Worm (Caenorhabditis elegans): Measurements from ENCODE around the gene tgt-2.

tgt-2 gene

ce11 chrV:19042256-19042655 is 44.1 kb downstream of the tgt-2 start, which contains the start of gene asp-16:
Gene asp-16, minus strand, starts transcription at chrV:19042605.
- TF ChIP-seq nhr-11 (tag; optimal IDR thresholded peaks at IDR 0.05), result no peak
- no peak for TF ChIP-seq unc-39 (tag; optimal IDR thresholded peaks at IDR 0.05)
- TF ChIP-seq nhr-43 (tag; optimal IDR thresholded peaks at IDR 0.05; ENCODE audit: poor library complexity, severe bottlenecking), result no peak
- TF ChIP-seq daf-12 (tag; optimal IDR thresholded peaks at IDR 0.05), result no peak
- TF ChIP-seq ceh-82 (tag; optimal IDR thresholded peaks at IDR 0.05), result no peak
- no peak for TF ChIP-seq sea-2 (GFP tag; optimal IDR thresholded peaks at IDR 0.05)
- TF ChIP-seq nhr-28 (tag; optimal IDR thresholded peaks at IDR 0.05), result no peak

- TF ChIP-seq lin-39 (tag; optimal IDR thresholded peaks at IDR 0.05) (no peak), fkh-2 (tag; optimal IDR thresholded peaks at IDR 0.05) (no peak), nhr-25 (tag; optimal IDR thresholded peaks at IDR 0.05) (no peak), snpc-4 (tag; optimal IDR thresholded peaks at IDR 0.05) (no peak), nhr-11 (tag; optimal IDR thresholded peaks at IDR 0.05) (no peak), hmg-11 (tag; optimal IDR thresholded peaks at IDR 0.05) (no peak), R02D3.7 (tag; optimal IDR thresholded peaks at IDR 0.05) (no peak)
Measured at ce11 chrV:19044753-19045152, 46.6 kb downstream of the tgt-2 start, which contains the start of gene asp-15. Gene asp-15, minus strand, starts transcription at chrV:19044853.

ce11 chrV:19047442-19047841 is 49.3 kb downstream of the tgt-2 start:
- no peak for TF ChIP-seq nhr-237 (tag; optimal IDR thresholded peaks at IDR 0.05)
- no peak for TF ChIP-seq unc-62 (GFP tag; optimal IDR thresholded peaks at IDR 0.05)
- no peak for TF ChIP-seq ztf-4 (tag; optimal IDR thresholded peaks at IDR 0.05)
- no peak for TF ChIP-seq pqm-1 (tag; optimal IDR thresholded peaks at IDR 0.05)
- TF ChIP-seq egl-5 (tag; optimal IDR thresholded peaks at IDR 0.05), result no peak
- no peak for TF ChIP-seq nhr-67 (tag; optimal IDR thresholded peaks at IDR 0.05)

- no peak for TF ChIP-seq daf-12 (tag; optimal IDR thresholded peaks at IDR 0.05)
- TF ChIP-seq egl-5 (tag; optimal IDR thresholded peaks at IDR 0.05), result no peak
- no peak for TF ChIP-seq elt-1 (tag; optimal IDR thresholded peaks at IDR 0.05)
- TF ChIP-seq unc-39 (tag; optimal IDR thresholded peaks at IDR 0.05), result no peak
- no peak for TF ChIP-seq skn-1 (tag; optimal IDR thresholded peaks at IDR 0.05)
- TF ChIP-seq nhr-25 (tag; optimal IDR thresholded peaks at IDR 0.05), result no peak
- TF ChIP-seq nhr-12 (tag; optimal IDR thresholded peaks at IDR 0.05), result no peak
- no peak for TF ChIP-seq mml-1 (tag; optimal IDR thresholded peaks at IDR 0.05)
- no peak for TF ChIP-seq ztf-11 (tag; optimal IDR thresholded peaks at IDR 0.05)
- TF ChIP-seq nhr-67 (tag; optimal IDR thresholded peaks at IDR 0.05), result no peak
- TF ChIP-seq snpc-4 (tag; optimal IDR thresholded peaks at IDR 0.05), result no peak
- peak; percentile 21 for TF ChIP-seq fos-1 (tag; optimal IDR thresholded peaks at IDR 0.05)
- no peak for TF ChIP-seq ztf-4 (tag; optimal IDR thresholded peaks at IDR 0.05)
- no peak for TF ChIP-seq lin-39 (tag; optimal IDR thresholded peaks at IDR 0.05)
- TF ChIP-seq fkh-2 (tag; optimal IDR thresholded peaks at IDR 0.05), result no peak
- TF ChIP-seq nhr-28 (tag; optimal IDR thresholded peaks at IDR 0.05), result no peak
- peak; percentile 26 for TF ChIP-seq nhr-77 (tag; optimal IDR thresholded peaks at IDR 0.05)
- TF ChIP-seq mdl-1 (tag; optimal IDR thresholded peaks at IDR 0.05), result no peak
- no peak for TF ChIP-seq nhr-23 (tag; optimal IDR thresholded peaks at IDR 0.05)
- TF ChIP-seq lin-15B (tag; optimal IDR thresholded peaks at IDR 0.05), result no peak
- no peak for TF ChIP-seq R02D3.7 (tag; optimal IDR thresholded peaks at IDR 0.05)
- no peak for TF ChIP-seq aly-2 (tag; optimal IDR thresholded peaks at IDR 0.05)
- no peak for TF ChIP-seq fkh-10 (GFP tag; optimal IDR thresholded peaks at IDR 0.05)
- TF ChIP-seq pqm-1 (tag; optimal IDR thresholded peaks at IDR 0.05), result peak; percentile 40
- peak; percentile 52 for TF ChIP-seq jun-1 (tag; optimal IDR thresholded peaks at IDR 0.05)
- peak; percentile 29 for TF ChIP-seq pha-4 (tag; optimal IDR thresholded peaks at IDR 0.05)
- no peak for TF ChIP-seq nhr-11 (tag; optimal IDR thresholded peaks at IDR 0.05)
- TF ChIP-seq elt-3 (tag; optimal IDR thresholded peaks at IDR 0.05), result no peak
- TF ChIP-seq nfya-1 (tag; optimal IDR thresholded peaks at IDR 0.05; ENCODE audit: insufficient read depth), result no peak
- no peak for TF ChIP-seq nhr-43 (tag; optimal IDR thresholded peaks at IDR 0.05; ENCODE audit: poor library complexity, severe bottlenecking)
- TF ChIP-seq ama-1 (optimal IDR thresholded peaks at IDR 0.05), result peak; percentile 56
- TF ChIP-seq unc-62 (GFP tag; optimal IDR thresholded peaks at IDR 0.05), result no peak
- peak; percentile 78 for TF ChIP-seq elt-2 (tag; optimal IDR thresholded peaks at IDR 0.05)
- no peak for TF ChIP-seq hmg-11 (tag; optimal IDR thresholded peaks at IDR 0.05)
- no peak for TF ChIP-seq ceh-82 (tag; optimal IDR thresholded peaks at IDR 0.05)
- no peak for TF ChIP-seq ceh-16 (tag; optimal IDR thresholded peaks at IDR 0.05)
- TF ChIP-seq egl-27 (tag; optimal IDR thresholded peaks at IDR 0.05), result no peak
- no peak for TF ChIP-seq ceh-9 (tag; optimal IDR thresholded peaks at IDR 0.05)
- TF ChIP-seq zag-1 (tag; optimal IDR thresholded peaks at IDR 0.05), result no peak
Measured at ce11 chrV:19049140-19050092, 51.3 kb downstream of the tgt-2 start.

Measured in whole organism, L3 larva.